Fruit fly (Drosophila melanogaster): ENCODE data around the gene GC.

DNA sequence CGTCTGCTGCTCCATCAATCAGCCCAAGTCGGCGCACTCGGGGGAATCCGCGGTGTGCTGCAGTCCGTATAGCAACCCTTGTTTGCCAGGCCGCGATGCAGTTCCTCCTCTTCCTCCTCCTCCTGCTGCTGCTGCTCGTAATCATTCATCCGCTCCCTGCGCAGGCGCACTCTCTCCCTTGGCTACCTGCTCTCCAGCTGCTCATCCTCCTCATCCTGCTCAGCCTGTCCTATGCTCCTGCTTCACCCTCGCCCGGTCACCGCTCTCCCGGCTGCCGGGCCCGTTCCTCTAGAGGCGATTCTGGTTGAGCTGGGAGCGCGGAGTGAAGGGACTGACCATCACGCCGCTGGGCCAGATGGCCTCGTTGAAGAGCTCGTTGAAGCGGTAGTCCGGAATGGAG is 2.2 kb downstream of the GC start:
- TF ChIP-seq CG8478 (optimal IDR thresholded peaks at IDR 0.05) (no peak), CTCF (optimal IDR thresholded peaks at IDR 0.05) (no peak)
